Worm (Caenorhabditis elegans) whole organism, L4 larva: ENCODE measurements around the gene F18F11.4.

Experiments used
- F37D6.2 ChIP-seq: sonication (generic microtip); optimal IDR thresholded peaks from 2 replicates; lab custom pipeline; 2016; ENCODE audit warnings: mild to moderate bottlenecking, missing genetic modification characterization, missing compliant biosample characterization
- F49E8.2 ChIP-seq: sonication (generic microtip); optimal IDR thresholded peaks from 2 replicates; lab custom pipeline; 2016; ENCODE audit warnings: missing compliant biosample characterization, mild to moderate bottlenecking, missing genetic modification characterization, borderline replicate concordance
- T26A8.4 ChIP-seq: fragments of 200-800 bp; sonication (Bioruptor generic); IDR thresholded peaks from 2 replicates; pipeline ENCODE4 v1.3.6; 2022; ENCODE audit warnings: missing genetic modification characterization, missing compliant biosample characterization
- Y105C5A.15 ChIP-seq: fragments of 200-800 bp; sonication (Bioruptor generic); IDR thresholded peaks from 2 replicates; pipeline ENCODE4 v1.3.6; 2022; ENCODE audit warnings: missing genetic modification characterization, missing compliant biosample characterization
- Y5F2A.4 ChIP-seq: fragments of 200-800 bp; sonication (Bioruptor generic); optimal IDR thresholded peaks from 2 replicates; lab custom pipeline; 2018; ENCODE audit warnings: mild to moderate bottlenecking, missing genetic modification characterization, missing compliant biosample characterization
- ZK337.2 ChIP-seq: fragments of 200-800 bp; sonication (Bioruptor generic); IDR thresholded peaks from 2 replicates; pipeline ENCODE4 v1.3.6; 2022; ENCODE audit warnings: missing genetic modification reagents, missing genetic modification characterization, missing compliant biosample characterization
- aha-1 ChIP-seq: fragments of 150-350 bp; peaks from one replicate; lab custom pipeline; 2014; ENCODE audit warnings: missing biosample characterization, missing genetic modification characterization
- arid-1 ChIP-seq: fragments of 200-800 bp; sonication (Bioruptor generic); conservative IDR thresholded peaks from 2 replicates; pipeline ENCODE4 v1.3.6; 2022; ENCODE audit warnings: missing genetic modification reagents, missing genetic modification characterization, missing compliant biosample characterization
- ceh-20 ChIP-seq: fragments of 200-800 bp; sonication (Bioruptor generic); IDR thresholded peaks from 2 replicates; pipeline ENCODE4 v1.3.6; 2022; ENCODE audit warnings: missing genetic modification reagents, missing genetic modification characterization, missing compliant biosample characterization
- ceh-28 ChIP-seq: fragments of 150-350 bp; optimal IDR thresholded peaks from 2 replicates; lab custom pipeline; 2014; ENCODE audit warnings: missing biosample characterization, missing genetic modification reagents, missing genetic modification characterization
- daf-12 ChIP-seq: fragments of 150-350 bp; optimal IDR thresholded peaks from 2 replicates; lab custom pipeline; 2014; ENCODE audit warnings: missing biosample characterization, missing genetic modification reagents, missing genetic modification characterization
- daf-16 ChIP-seq, 3 experiments: sonication (generic microtip); optimal IDR thresholded peaks; 2 replicates each; lab custom pipeline; 2016 to 2017; ENCODE audit warnings: missing genetic modification characterization in 3 of 3, missing genetic modification reagents in 3 of 3, mild to moderate bottlenecking in 2 of 3, missing compliant biosample characterization in 2 of 3, missing biosample characterization in 1 of 3, moderate library complexity in 1 of 3
- dmd-6 ChIP-seq: fragments of 200-800 bp; sonication (Bioruptor generic); IDR thresholded peaks from 2 replicates; pipeline ENCODE4 v1.3.6; 2022; ENCODE audit warnings: missing genetic modification reagents, missing genetic modification characterization, missing compliant biosample characterization
- dmd-8 ChIP-seq: fragments of 200-800 bp; sonication (Bioruptor generic); IDR thresholded peaks from 2 replicates; pipeline ENCODE4 v1.3.6; 2022; ENCODE audit warnings: missing genetic modification characterization, missing compliant biosample characterization
- dmd-9 ChIP-seq: fragments of 200-800 bp; sonication (Bioruptor generic); IDR thresholded peaks from 2 replicates; pipeline ENCODE4 v1.3.6; 2022; ENCODE audit warnings: missing genetic modification reagents, missing genetic modification characterization, missing compliant biosample characterization
- dpl-1 ChIP-seq: fragments of 150-350 bp; optimal IDR thresholded peaks from 2 replicates; lab custom pipeline; 2014; ENCODE audit warnings: missing biosample characterization, missing genetic modification reagents, missing genetic modification characterization
- duxl-1 ChIP-seq: sonication (generic microtip); optimal IDR thresholded peaks from 2 replicates; lab custom pipeline; 2016; ENCODE audit warnings: mild to moderate bottlenecking, missing genetic modification characterization, moderate library complexity, missing compliant biosample characterization; ENCODE audit not compliant: poor library complexity
- dve-1 ChIP-seq: sonication (generic microtip); optimal IDR thresholded peaks from 2 replicates; lab custom pipeline; 2017; ENCODE audit warnings: antibody characterized with exemption, mild to moderate bottlenecking, missing genetic modification characterization, missing compliant biosample characterization; ENCODE audit not compliant: insufficient read depth
- egl-43 ChIP-seq: fragments of 200-800 bp; sonication (Bioruptor generic); IDR thresholded peaks from 2 replicates; pipeline ENCODE4 v1.3.6; 2022; ENCODE audit warnings: missing genetic modification reagents, missing genetic modification characterization, missing compliant biosample characterization
- hlh-11 ChIP-seq: fragments of 200-800 bp; sonication (Bioruptor generic); optimal IDR thresholded peaks from 2 replicates; lab custom pipeline; 2018; ENCODE audit warnings: mild to moderate bottlenecking, missing genetic modification characterization, missing compliant biosample characterization
- hlh-30 ChIP-seq: sonication (generic microtip); optimal IDR thresholded peaks from 2 replicates; lab custom pipeline; 2017; ENCODE audit warnings: antibody characterized with exemption, mild to moderate bottlenecking, missing genetic modification characterization, missing compliant biosample characterization; ENCODE audit not compliant: insufficient read depth
- hmg-1.1 ChIP-seq: fragments of 200-800 bp; sonication (Bioruptor generic); IDR thresholded peaks from 2 replicates; pipeline ENCODE4 v1.3.6; 2022; ENCODE audit warnings: missing genetic modification reagents, missing genetic modification characterization, missing compliant biosample characterization
- jun-1 ChIP-seq: fragments of 150-350 bp; optimal IDR thresholded peaks from 2 replicates; lab custom pipeline; 2014; ENCODE audit warnings: missing biosample characterization, missing genetic modification reagents, missing genetic modification characterization
- lin-13 ChIP-seq: fragments of 150-350 bp; optimal IDR thresholded peaks from 2 replicates; lab custom pipeline; 2014; ENCODE audit warnings: missing biosample characterization, missing genetic modification reagents, missing genetic modification characterization
- lir-3 ChIP-seq: sonication (generic microtip); optimal IDR thresholded peaks from 2 replicates; lab custom pipeline; 2016; ENCODE audit warnings: mild to moderate bottlenecking, missing genetic modification characterization, missing compliant biosample characterization
- lsy-2 ChIP-seq, 2 experiments: fragments of 150-350 bp in 1 of 2; sonication (generic microtip) in 1 of 2; optimal IDR thresholded peaks; 2 replicates each; lab custom pipeline; 2014 to 2017; ENCODE audit warnings: missing biosample characterization in 2 of 2, missing genetic modification characterization in 2 of 2
- mdl-1 ChIP-seq, 2 experiments: fragments of 150-350 bp in 1 of 2; sonication (generic microtip) in 1 of 2; optimal IDR thresholded peaks; 2 replicates each; lab custom pipeline; 2014 to 2017; ENCODE audit warnings: missing biosample characterization in 2 of 2, missing genetic modification characterization in 2 of 2
- mdt-29 ChIP-seq: fragments of 200-800 bp; sonication (Bioruptor generic); IDR thresholded peaks from 2 replicates; pipeline ENCODE4 v1.3.6; 2022; ENCODE audit warnings: missing genetic modification reagents, missing genetic modification characterization, missing compliant biosample characterization
- mes-2 ChIP-seq: sonication (generic microtip); optimal IDR thresholded peaks from 2 replicates; lab custom pipeline; 2016; ENCODE audit warnings: missing genotype, mild to moderate bottlenecking, missing genetic modification characterization, missing compliant biosample characterization; ENCODE audit not compliant: poor library complexity, severe bottlenecking
- mxl-2 ChIP-seq: fragments of 200-800 bp; sonication (Bioruptor generic); conservative IDR thresholded peaks from 2 replicates; pipeline ENCODE4 v1.3.6; 2022; ENCODE audit warnings: missing genetic modification reagents, missing genetic modification characterization, missing compliant biosample characterization
- mxl-3 ChIP-seq: fragments of 200-800 bp; sonication (Bioruptor generic); optimal IDR thresholded peaks from 2 replicates; lab custom pipeline; 2018; ENCODE audit warnings: mild to moderate bottlenecking, missing genetic modification characterization, missing compliant biosample characterization
- nhr-111 ChIP-seq: fragments of 200-800 bp; sonication (Bioruptor generic); optimal IDR thresholded peaks from 2 replicates; lab custom pipeline; 2018; ENCODE audit warnings: mild to moderate bottlenecking, missing genetic modification characterization, missing compliant biosample characterization
- nhr-237 ChIP-seq: sonication (generic microtip); optimal IDR thresholded peaks from 2 replicates; lab custom pipeline; 2017; ENCODE audit warnings: missing biosample characterization, missing genetic modification characterization
- nhr-28 ChIP-seq: fragments of 150-350 bp; optimal IDR thresholded peaks from 2 replicates; lab custom pipeline; 2014; ENCODE audit warnings: missing biosample characterization, missing genetic modification characterization
- nhr-42 ChIP-seq: fragments of 200-800 bp; sonication (Bioruptor generic); IDR thresholded peaks from 2 replicates; pipeline ENCODE4 v1.3.6; 2022; ENCODE audit warnings: missing genetic modification characterization, missing compliant biosample characterization
- nhr-48 ChIP-seq: sonication (generic microtip); optimal IDR thresholded peaks from 2 replicates; lab custom pipeline; 2016; ENCODE audit warnings: mild to moderate bottlenecking, missing genetic modification characterization, missing compliant biosample characterization
- nhr-6 ChIP-seq: fragments of 150-350 bp; optimal IDR thresholded peaks from 2 replicates; lab custom pipeline; 2014; ENCODE audit warnings: missing biosample characterization, missing genetic modification characterization
- pha-4 ChIP-seq, 2 experiments: fragments of 150-350 bp in 1 of 2; fragments of 200-800 bp in 1 of 2; sonication (Bioruptor generic) in 1 of 2; IDR thresholded peaks in 1 of 2; optimal IDR thresholded peaks in 1 of 2; 2 replicates each; pipeline versions ENCODE4 v1.3.6 to Lab custom; 2014 to 2022; ENCODE audit warnings: missing genetic modification characterization in 2 of 2, missing genetic modification reagents in 2 of 2, missing biosample characterization in 1 of 2, missing compliant biosample characterization in 1 of 2
- php-3 ChIP-seq: fragments of 200-800 bp; sonication (Bioruptor generic); IDR thresholded peaks from 2 replicates; pipeline ENCODE4 v1.3.6; 2022; ENCODE audit warnings: missing genetic modification reagents, missing genetic modification characterization, missing compliant biosample characterization
- pqm-1 ChIP-seq: sonication (generic microtip); optimal IDR thresholded peaks from 2 replicates; lab custom pipeline; 2017; ENCODE audit warnings: missing biosample characterization, missing genetic modification characterization
- snpc-1.2 ChIP-seq: fragments of 200-800 bp; sonication (Bioruptor generic); IDR thresholded peaks from 2 replicates; pipeline ENCODE4 v1.3.6; 2022; ENCODE audit warnings: missing genetic modification reagents, missing genetic modification characterization, missing compliant biosample characterization
- spr-1 ChIP-seq: sonication (generic microtip); optimal IDR thresholded peaks from 2 replicates; lab custom pipeline; 2016; ENCODE audit warnings: mild to moderate bottlenecking, missing genetic modification characterization, missing compliant biosample characterization
- tag-97 ChIP-seq: fragments of 200-800 bp; sonication (Bioruptor generic); IDR thresholded peaks from 2 replicates; pipeline ENCODE4 v1.3.6; 2022; ENCODE audit warnings: missing genetic modification characterization, missing compliant biosample characterization
- tra-1 ChIP-seq: fragments of 200-800 bp; sonication (Bioruptor generic); IDR thresholded peaks from 2 replicates; pipeline ENCODE4 v1.3.6; 2022; ENCODE audit warnings: missing genetic modification reagents, missing genetic modification characterization, missing compliant biosample characterization
- unc-39 ChIP-seq: sonication (generic microtip); optimal IDR thresholded peaks from 2 replicates; lab custom pipeline; 2017; ENCODE audit warnings: missing biosample characterization, missing genetic modification characterization
- unc-62 ChIP-seq, 3 experiments: fragments of 150-350 bp in 1 of 3; sonication (generic microtip); optimal IDR thresholded peaks in 2 of 3; peaks in 1 of 3; 1 replicate in 1 of 3; 2 replicates in 2 of 3; lab custom pipeline; 2014 to 2017; ENCODE audit warnings: missing biosample characterization in 3 of 3, missing genetic modification characterization in 3 of 3, missing genetic modification reagents in 3 of 3, missing genotype in 1 of 3
- vab-7 ChIP-seq: fragments of 200-800 bp; sonication (Bioruptor generic); IDR thresholded peaks from 2 replicates; pipeline ENCODE4 v1.3.6; 2022; ENCODE audit warnings: missing genetic modification reagents, missing genetic modification characterization, missing compliant biosample characterization
- zfp-3 ChIP-seq: fragments of 200-800 bp; sonication (Bioruptor generic); conservative IDR thresholded peaks from 2 replicates; pipeline ENCODE4 v1.3.6; 2022; ENCODE audit warnings: missing genetic modification reagents, missing genetic modification characterization, missing compliant biosample characterization
- ztf-11 ChIP-seq: fragments of 150-350 bp; optimal IDR thresholded peaks from 2 replicates; lab custom pipeline; 2014; ENCODE audit warnings: missing biosample characterization, missing genetic modification characterization

Gene F18F11.4

DNA sequence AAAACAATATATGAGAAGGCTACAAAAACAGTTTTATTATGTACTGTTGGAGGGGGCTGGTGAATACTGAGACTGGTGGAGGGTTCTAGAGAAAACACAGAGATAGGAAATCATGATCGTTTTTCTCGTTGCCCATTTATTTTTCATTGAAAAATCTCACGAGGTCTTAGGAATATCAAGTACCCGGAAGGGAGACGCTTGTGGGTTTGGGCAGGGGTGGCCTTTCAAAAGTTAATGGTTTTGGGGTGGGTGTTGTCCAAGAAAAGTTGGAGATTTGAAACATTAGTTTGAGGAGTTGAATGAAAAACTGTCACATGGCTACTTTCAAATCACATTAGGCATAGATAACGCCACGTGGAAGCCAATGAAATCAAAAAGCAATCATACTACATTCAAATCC, 35.9 kb upstream of the F18F11.4 start:
- TF ChIP-seq unc-39 (tag; lab: Kevin White, UChicago) (no peak), nhr-42 (GFP tag; lab: Robert Waterston, UW) (no peak), tag-97 (GFP tag; lab: Robert Waterston, UW) (no peak), ceh-20 (0 out of 2 replicates have a peak, but pooled peaks have one; percentile 12), lin-13 (GFP tag; lab: Kevin White, UChicago) (no peak), ztf-11 (tag; lab: Kevin White, UChicago) (no peak), duxl-1 (tag; lab: Kevin White, UChicago) (peak; percentile 25), dmd-9 (GFP tag; lab: Robert Waterston, UW) (no peak), lir-3 (tag; lab: Kevin White, UChicago) (no peak), dmd-6 (GFP tag; lab: Robert Waterston, UW) (peak; percentile 14; the same call in 1 of the 2 replicates), mxl-2 (no peak), mdl-1 (tag; optimal IDR thresholded peaks at IDR 0.05; lab: Kevin White, UChicago) (no peak), Y5F2A.4 (GFP tag; lab: Kevin White, UChicago) (no peak), daf-12 (tag; lab: Kevin White, UChicago) (no peak), F37D6.2 (tag; lab: Kevin White, UChicago) (no peak), mes-2 (tag; lab: Kevin White, UChicago) (no peak), mxl-3 (GFP tag; lab: Kevin White, UChicago) (peak; percentile 46), php-3 (GFP tag; lab: Robert Waterston, UW) (0 out of 2 replicates have a peak, but pooled peaks have one; percentile 12), T26A8.4 (GFP tag; lab: Robert Waterston, UW) (peak; percentile 28; the same call in 1 of the 2 replicates), F49E8.2 (tag; lab: Kevin White, UChicago) (no peak), hmg-1.1 (GFP tag; lab: Robert Waterston, UW) (0 out of 2 replicates have a peak, but pooled peaks have one; percentile 14), aha-1 (tag; lab: Kevin White, UChicago) (no peak), lsy-2 (tag; optimal IDR thresholded peaks at IDR 0.05; lab: Kevin White, UChicago) (no peak), Y105C5A.15 (GFP tag; lab: Robert Waterston, UW) (no peak), hlh-30 (tag; lab: Kevin White, UChicago) (peak; percentile 35), nhr-28 (peak; percentile 54), pqm-1 (tag; lab: Kevin White, UChicago) (no peak), nhr-237 (tag; lab: Kevin White, UChicago) (no peak), arid-1 (GFP tag; lab: Robert Waterston, UW) (no peak), vab-7 (GFP tag; lab: Robert Waterston, UW) (no peak), ceh-28 (tag; lab: Kevin White, UChicago) (no peak), dve-1 (tag; lab: Kevin White, UChicago) (peak; percentile 21), unc-62 (GFP tag; optimal IDR thresholded peaks at IDR 0.05 in 1 of 2; lab: Kevin White, UChicago) (no peak), unc-62 (tag; optimal IDR thresholded peaks at IDR 0.05; lab: Kevin White, UChicago) (no peak), dmd-8 (GFP tag; lab: Robert Waterston, UW) (0 out of 2 replicates have a peak, but pooled peaks have one; percentile 31), nhr-48 (tag; lab: Kevin White, UChicago) (no peak), nhr-6 (tag; lab: Kevin White, UChicago) (no peak), spr-1 (tag; lab: Kevin White, UChicago) (no peak), dpl-1 (GFP tag; lab: Kevin White, UChicago) (no peak), daf-16 (GFP tag; optimal IDR thresholded peaks at IDR 0.05; lab: Kevin White, UChicago) (no peak), daf-16 (tag; optimal IDR thresholded peaks at IDR 0.05; lab: Kevin White, UChicago) (peak; percentile 20), egl-43 (GFP tag; lab: Robert Waterston, UW) (no peak), nhr-111 (GFP tag; lab: Kevin White, UChicago) (no peak), ZK337.2 (GFP tag; lab: Robert Waterston, UW) (no peak), tra-1 (GFP tag; lab: Robert Waterston, UW) (0 out of 2 replicates have a peak, but pooled peaks have one; percentile 6), pha-4 (GFP tag; IDR thresholded peaks at IDR 0.05; lab: Robert Waterston, UW) (peak; percentile 6; the same call in 1 of the 2 replicates), pha-4 (tag; optimal IDR thresholded peaks at IDR 0.05; lab: Kevin White, UChicago) (no peak), snpc-1.2 (GFP tag; lab: Robert Waterston, UW) (no peak), jun-1 (tag; lab: Kevin White, UChicago) (no peak), mdt-29 (GFP tag; lab: Robert Waterston, UW) (no peak), hlh-11 (tag; lab: Kevin White, UChicago) (peak; percentile 30), zfp-3 (GFP tag; lab: Robert Waterston, UW) (no peak)
